Worm (Caenorhabditis elegans) whole organism, young adult: ENCODE data around the gene T15B7.8.

Experiments
- B0261.1 ChIP-seq: sonication (generic microtip); optimal IDR thresholded peaks from 2 replicates; lab custom pipeline; 2016; ENCODE audit warnings: mild to moderate bottlenecking, missing genetic modification characterization, moderate library complexity, missing compliant biosample characterization
- C17E4.6 ChIP-seq: fragments of 200-800 bp; sonication (Bioruptor generic); IDR thresholded peaks from 2 replicates; pipeline ENCODE4 v1.3.6; 2022; ENCODE audit warnings: missing genetic modification reagents, missing genetic modification characterization, missing compliant biosample characterization
- D2030.7 ChIP-seq: fragments of 200-800 bp; sonication (Bioruptor generic); IDR thresholded peaks from 2 replicates; pipeline ENCODE4 v1.3.6; 2022; ENCODE audit warnings: missing genetic modification reagents, missing genetic modification characterization, missing compliant biosample characterization
- F23B12.7 ChIP-seq: sonication (generic microtip); optimal IDR thresholded peaks from 2 replicates; lab custom pipeline; 2017; ENCODE audit warnings: missing genetic modification characterization, mild to moderate bottlenecking, missing compliant biosample characterization, antibody characterized with exemption, moderate library complexity; ENCODE audit not compliant: insufficient read depth
- F33H1.4 ChIP-seq: fragments of 200-800 bp; sonication (Bioruptor generic); IDR thresholded peaks from 2 replicates; pipeline ENCODE4 v1.3.6; 2022; ENCODE audit warnings: missing genetic modification reagents, missing genetic modification characterization, missing compliant biosample characterization
- F37B4.10 ChIP-seq: fragments of 200-800 bp; sonication (Bioruptor generic); IDR thresholded peaks from 2 replicates; pipeline ENCODE4 v1.3.6; 2022; ENCODE audit warnings: missing genetic modification characterization, missing compliant biosample characterization
- F49E8.2 ChIP-seq: sonication (generic microtip); optimal IDR thresholded peaks from 3 replicates; lab custom pipeline; 2017; ENCODE audit warnings: missing genetic modification characterization, mild to moderate bottlenecking, missing compliant biosample characterization, antibody characterized with exemption, moderate library complexity; ENCODE audit not compliant: insufficient read depth
- F52B5.7 ChIP-seq: sonication (generic microtip); optimal IDR thresholded peaks from 2 replicates; lab custom pipeline; 2016; ENCODE audit warnings: mild to moderate bottlenecking, missing genetic modification characterization, missing compliant biosample characterization
- F55B11.4 ChIP-seq: sonication (generic microtip); optimal IDR thresholded peaks from 2 replicates; lab custom pipeline; 2016; ENCODE audit warnings: missing compliant biosample characterization, missing genetic modification characterization, borderline replicate concordance; ENCODE audit not compliant: insufficient read depth
- T07F8.4 ChIP-seq: sonication (generic microtip); optimal IDR thresholded peaks from 2 replicates; lab custom pipeline; 2016; ENCODE audit warnings: mild to moderate bottlenecking, missing genetic modification characterization, moderate library complexity, missing compliant biosample characterization
- Y95B8A.8 ChIP-seq: fragments of 200-800 bp; sonication (Bioruptor generic); IDR thresholded peaks from 2 replicates; pipeline ENCODE4 v1.3.6; 2022; ENCODE audit warnings: missing genetic modification reagents, missing genetic modification characterization, missing compliant biosample characterization
- attf-3 ChIP-seq: fragments of 200-800 bp; sonication (Bioruptor generic); conservative IDR thresholded peaks from 2 replicates; pipeline ENCODE4 v1.3.6; 2022; ENCODE audit warnings: missing genetic modification reagents, missing genetic modification characterization, missing compliant biosample characterization
- attf-6 ChIP-seq: fragments of 200-800 bp; sonication (Bioruptor generic); IDR thresholded peaks from 2 replicates; pipeline ENCODE4 v1.3.6; 2022; ENCODE audit warnings: missing genetic modification reagents, missing genetic modification characterization, missing compliant biosample characterization
- ceh-40 ChIP-seq: fragments of 200-800 bp; sonication (Bioruptor generic); IDR thresholded peaks from 2 replicates; pipeline ENCODE4 v1.3.6; 2022; ENCODE audit warnings: missing genetic modification characterization, missing compliant biosample characterization
- dpl-1 ChIP-seq: fragments of 150-350 bp; optimal IDR thresholded peaks from 2 replicates; lab custom pipeline; 2014; ENCODE audit warnings: missing biosample characterization, missing genetic modification reagents, missing genetic modification characterization
- egl-18 ChIP-seq: fragments of 200-800 bp; sonication (Bioruptor generic); IDR thresholded peaks from 2 replicates; pipeline ENCODE4 v1.3.6; 2022; ENCODE audit warnings: missing genetic modification reagents, missing genetic modification characterization, missing compliant biosample characterization
- egrh-3 ChIP-seq: fragments of 200-800 bp; sonication (Bioruptor generic); IDR thresholded peaks from 2 replicates; pipeline ENCODE4 v1.3.6; 2022; ENCODE audit warnings: missing genetic modification reagents, missing genetic modification characterization, missing compliant biosample characterization
- ets-4 ChIP-seq: fragments of 200-800 bp; sonication (Bioruptor generic); optimal IDR thresholded peaks from 2 replicates; lab custom pipeline; 2018; ENCODE audit warnings: mild to moderate bottlenecking, missing genetic modification characterization, missing compliant biosample characterization
- gei-17 ChIP-seq: fragments of 200-800 bp; sonication (Bioruptor generic); optimal IDR thresholded peaks from 2 replicates; lab custom pipeline; 2018; ENCODE audit warnings: mild to moderate bottlenecking, missing genetic modification characterization, missing compliant biosample characterization
- hlh-26 ChIP-seq: fragments of 200-800 bp; sonication (Bioruptor generic); conservative IDR thresholded peaks from 2 replicates; pipeline ENCODE4 v1.3.6; 2022; ENCODE audit warnings: missing genetic modification reagents, missing genetic modification characterization, missing compliant biosample characterization
- lin-54 ChIP-seq: fragments of 200-800 bp; sonication (Bioruptor generic); optimal IDR thresholded peaks from 2 replicates; lab custom pipeline; 2018; ENCODE audit warnings: mild to moderate bottlenecking, missing genetic modification characterization, missing compliant biosample characterization
- mxl-1 ChIP-seq: sonication (generic microtip); optimal IDR thresholded peaks from 2 replicates; lab custom pipeline; 2016; ENCODE audit warnings: missing genetic modification characterization, missing compliant biosample characterization
- nfya-2 ChIP-seq: fragments of 200-800 bp; sonication (Bioruptor generic); IDR thresholded peaks from 2 replicates; pipeline ENCODE4 v1.3.6; 2022; ENCODE audit warnings: missing genetic modification reagents, missing genetic modification characterization, missing compliant biosample characterization
- nhr-27 ChIP-seq: fragments of 200-800 bp; sonication (Bioruptor generic); optimal IDR thresholded peaks from 2 replicates; lab custom pipeline; 2018; ENCODE audit warnings: mild to moderate bottlenecking, missing genetic modification characterization, moderate library complexity, missing compliant biosample characterization
- nhr-80 ChIP-seq: sonication (generic microtip); optimal IDR thresholded peaks from 2 replicates; lab custom pipeline; 2016; ENCODE audit warnings: missing genetic modification characterization, missing compliant biosample characterization
- pbrm-1 ChIP-seq: fragments of 200-800 bp; sonication (Bioruptor generic); IDR thresholded peaks from 2 replicates; pipeline ENCODE4 v1.3.6; 2022; ENCODE audit warnings: missing genetic modification reagents, missing genetic modification characterization, missing compliant biosample characterization
- rcor-1 ChIP-seq: fragments of 200-800 bp; sonication (Bioruptor generic); IDR thresholded peaks from 2 replicates; pipeline ENCODE4 v1.3.6; 2022; ENCODE audit warnings: missing genetic modification reagents, missing genetic modification characterization, missing compliant biosample characterization
- repo-1 ChIP-seq: sonication (generic microtip); optimal IDR thresholded peaks from 2 replicates; lab custom pipeline; 2017; ENCODE audit warnings: mild to moderate bottlenecking, missing genetic modification characterization, missing compliant biosample characterization
- sptf-2 ChIP-seq: fragments of 200-800 bp; sonication (Bioruptor generic); optimal IDR thresholded peaks from 2 replicates; lab custom pipeline; 2018; ENCODE audit warnings: mild to moderate bottlenecking, missing genetic modification characterization, missing compliant biosample characterization
- tbp1 ChIP-seq: fragments of 200-800 bp; sonication (Bioruptor generic); optimal IDR thresholded peaks from 2 replicates; lab custom pipeline; 2018; ENCODE audit warnings: mild to moderate bottlenecking, missing genetic modification characterization, missing compliant biosample characterization
- tbx-9 ChIP-seq: sonication (generic microtip); optimal IDR thresholded peaks from 2 replicates; lab custom pipeline; 2016; ENCODE audit warnings: borderline replicate concordance, missing genetic modification characterization, inconsistent platforms, missing compliant biosample characterization
- tlf-1 ChIP-seq: fragments of 200-800 bp; sonication (Bioruptor generic); optimal IDR thresholded peaks from 2 replicates; lab custom pipeline; 2018; ENCODE audit warnings: mild to moderate bottlenecking, missing genetic modification characterization, missing compliant biosample characterization
- xnd-1 ChIP-seq: sonication (generic microtip); optimal IDR thresholded peaks from 2 replicates; lab custom pipeline; 2016; ENCODE audit warnings: missing genotype, missing genetic modification reagents, missing genetic modification characterization, missing compliant biosample characterization

T15B7.8 gene

DNA sequence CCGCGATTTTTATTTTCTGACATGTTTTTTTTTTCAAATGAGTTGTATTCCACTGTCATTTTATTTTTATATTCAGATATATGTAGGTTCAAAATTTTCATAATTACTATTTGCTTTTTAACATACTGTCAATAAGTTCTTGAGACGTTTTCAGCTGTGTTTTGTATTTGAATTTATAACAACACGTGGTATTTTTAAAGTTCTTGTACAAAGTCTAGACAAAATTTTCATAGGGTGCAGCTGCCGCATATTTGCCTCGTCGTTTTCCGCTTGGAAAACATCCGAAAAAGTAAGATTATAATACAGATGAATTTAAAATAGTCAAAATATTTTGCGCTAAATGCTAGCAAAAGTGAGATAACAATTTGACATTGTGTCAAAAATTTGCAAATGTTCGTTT lies 7.2 kb downstream of the T15B7.8 start, which contains the start of gene dmsr-15:
Gene dmsr-15, minus strand, starts transcription at position 101 of the 400 bp plus-strand sequence.
- no peak for TF ChIP-seq nfya-2
- no peak for TF ChIP-seq F52B5.7 (tag; lab: Kevin White, UChicago)
- TF ChIP-seq Y95B8A.8 (GFP tag; lab: Robert Waterston, UW) = no peak

DNA sequence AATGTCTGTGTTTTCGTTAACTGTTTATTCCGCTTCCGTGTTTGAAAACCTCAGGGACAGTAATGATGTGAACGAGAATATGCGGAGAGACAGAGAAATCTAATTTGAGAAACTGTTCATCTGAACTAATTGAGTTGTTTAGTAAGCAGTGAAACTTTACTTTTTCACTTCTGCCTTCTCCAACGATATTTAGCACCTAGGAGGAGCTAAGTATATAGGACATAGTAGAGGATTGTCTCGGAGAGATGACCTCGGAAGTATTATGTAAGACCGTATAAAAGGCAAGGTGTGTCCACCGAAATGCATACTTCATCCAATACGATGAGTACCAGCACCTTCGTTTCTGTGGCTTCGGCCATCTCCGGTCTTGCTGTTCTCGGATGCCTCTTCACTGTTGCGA lies 7.8 kb downstream of the T15B7.8 start, which contains the start of gene col-141:
Gene col-141, plus strand, starts transcription at position 301 of the 400 bp plus-strand sequence.
- TF ChIP-seq dpl-1 (no peak), nhr-27 (tag; lab: Kevin White, UChicago) (no peak), repo-1 (no peak), D2030.7 (GFP tag; lab: Robert Waterston, UW) (no peak), C17E4.6 (no peak), F23B12.7 (tag; lab: Kevin White, UChicago) (no peak), ceh-40 (GFP tag; lab: Robert Waterston, UW) (no peak), egl-18 (GFP tag; lab: Robert Waterston, UW) (no peak), hlh-26 (no peak), sptf-2 (GFP tag; lab: Kevin White, UChicago) (no peak), mxl-1 (no peak), T07F8.4 (tag; lab: Kevin White, UChicago) (no peak), pbrm-1 (GFP tag; lab: Robert Waterston, UW) (no peak), lin-54 (GFP tag; lab: Kevin White, UChicago) (no peak), xnd-1 (tag; lab: Kevin White, UChicago) (no peak)

- TF ChIP-seq egrh-3 (GFP tag; lab: Robert Waterston, UW) = peak; percentile 94
- no peak for TF ChIP-seq F33H1.4
- 0 out of 2 replicates have a peak, but pooled peaks have one; percentile 22 for TF ChIP-seq egl-18 (GFP tag; lab: Robert Waterston, UW)
- 0 out of 2 replicates have a peak, but pooled peaks have one; percentile 47 for TF ChIP-seq F37B4.10 (GFP tag; lab: Robert Waterston, UW)
Measured at ce11 chrV:6830075-6830474, 8.5 kb downstream of the T15B7.8 start.

- no peak for TF ChIP-seq xnd-1 (tag; lab: Kevin White, UChicago)
- TF ChIP-seq gei-17 (GFP tag; lab: Kevin White, UChicago) = no peak
- no peak for TF ChIP-seq F55B11.4 (tag; lab: Kevin White, UChicago)
- no peak for TF ChIP-seq rcor-1
- TF ChIP-seq tbx-9 = no peak
- no peak for TF ChIP-seq F52B5.7 (tag; lab: Kevin White, UChicago)
- no peak for TF ChIP-seq tbp1 (GFP tag; lab: Kevin White, UChicago)
- TF ChIP-seq tlf-1 (GFP tag; lab: Kevin White, UChicago) = no peak
- TF ChIP-seq attf-3 (GFP tag; lab: Robert Waterston, UW) = no peak
- no peak for TF ChIP-seq F49E8.2 (tag; lab: Kevin White, UChicago)
- TF ChIP-seq ets-4 = no peak
- TF ChIP-seq F37B4.10 (GFP tag; lab: Robert Waterston, UW) = no peak
- TF ChIP-seq attf-6 (GFP tag; lab: Robert Waterston, UW) = no peak
- TF ChIP-seq nhr-80 (tag; lab: Kevin White, UChicago) = no peak
- no peak for TF ChIP-seq ceh-40 (GFP tag; lab: Robert Waterston, UW)
- no peak for TF ChIP-seq B0261.1 (tag; lab: Kevin White, UChicago)
Measured at ce11 chrV:6830755-6831227, 9.2 kb downstream of the T15B7.8 start, which contains the start of gene col-142. Gene col-142, plus strand, starts transcription at chrV:6831177.
